Fruit fly (Drosophila melanogaster): Measurements from ENCODE around the gene CG8668.

The CG8668 gene

DNA sequence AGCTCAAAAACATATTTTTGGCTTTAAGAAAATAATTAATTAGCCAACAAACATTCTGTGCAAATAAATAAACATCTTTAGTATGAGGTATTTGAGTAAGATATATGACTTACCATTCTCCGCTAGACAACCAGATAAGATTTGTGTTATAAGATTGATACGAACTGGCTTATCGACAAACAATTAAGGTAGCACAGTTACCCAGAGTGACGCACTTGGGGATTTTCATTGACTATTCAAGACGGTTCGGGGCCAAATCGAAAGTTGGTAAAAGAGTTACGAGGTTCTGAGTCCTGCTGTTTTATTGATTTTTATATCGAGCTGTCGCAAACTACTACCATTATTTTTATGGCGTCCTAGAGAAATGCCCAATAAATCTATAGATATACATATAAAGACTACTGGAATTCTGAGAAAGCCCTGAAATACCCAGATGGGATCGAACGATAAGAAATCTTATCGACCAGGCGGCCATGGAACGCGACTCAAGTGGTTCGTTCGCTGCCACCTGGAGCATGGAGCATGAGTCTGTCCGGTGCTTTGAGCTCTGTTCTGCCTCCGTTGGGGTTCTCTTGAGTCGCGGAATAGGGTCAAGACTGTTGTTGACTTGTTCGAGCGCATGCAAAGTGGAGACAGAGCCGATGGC is 3.3 kb downstream of the CG8668 start:
- no peak for TF ChIP-seq CG14655 (GFP tag; optimal IDR thresholded peaks at IDR 0.05)
- TF ChIP-seq Pif1A (GFP tag; optimal IDR thresholded peaks at IDR 0.05), result no peak
- TF ChIP-seq fd96Ca (GFP tag; IDR thresholded peaks at IDR 0.05), result no peak
- peak; percentile 59 for TF ChIP-seq EcR (GFP tag; optimal IDR thresholded peaks at IDR 0.05)
- TF ChIP-seq rn (GFP tag; IDR thresholded peaks at IDR 0.05), result no peak
- no peak for TF ChIP-seq CG32121 (GFP tag; IDR thresholded peaks at IDR 0.05)
- no peak for TF ChIP-seq CG15710 (tag; optimal IDR thresholded peaks at IDR 0.05)
- no peak for TF ChIP-seq Ets98B (GFP tag; IDR thresholded peaks at IDR 0.05)

DNA sequence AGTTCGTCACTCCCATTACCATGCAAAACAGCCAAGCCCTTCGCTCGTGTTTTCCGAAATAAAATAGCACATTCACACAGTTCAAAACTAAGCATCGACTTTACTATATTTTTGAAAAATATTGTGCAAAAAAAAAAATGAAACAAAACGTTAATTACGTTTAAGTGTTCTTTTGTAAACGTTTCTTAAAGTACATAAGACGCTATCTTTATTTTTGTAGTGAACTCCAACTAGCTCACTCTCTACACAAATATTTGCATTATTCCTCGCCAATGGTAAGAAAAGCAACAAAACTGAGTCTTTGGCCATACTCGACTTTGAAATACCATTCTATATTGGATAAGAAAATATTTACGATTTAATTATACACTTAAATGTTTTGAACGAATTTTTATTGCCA is 3.9 kb downstream of the CG8668 start:
- TF ChIP-seq gl (tag; optimal IDR thresholded peaks at IDR 0.05), result no peak
- no peak for TF ChIP-seq rn (GFP tag; IDR thresholded peaks at IDR 0.05)

DNA sequence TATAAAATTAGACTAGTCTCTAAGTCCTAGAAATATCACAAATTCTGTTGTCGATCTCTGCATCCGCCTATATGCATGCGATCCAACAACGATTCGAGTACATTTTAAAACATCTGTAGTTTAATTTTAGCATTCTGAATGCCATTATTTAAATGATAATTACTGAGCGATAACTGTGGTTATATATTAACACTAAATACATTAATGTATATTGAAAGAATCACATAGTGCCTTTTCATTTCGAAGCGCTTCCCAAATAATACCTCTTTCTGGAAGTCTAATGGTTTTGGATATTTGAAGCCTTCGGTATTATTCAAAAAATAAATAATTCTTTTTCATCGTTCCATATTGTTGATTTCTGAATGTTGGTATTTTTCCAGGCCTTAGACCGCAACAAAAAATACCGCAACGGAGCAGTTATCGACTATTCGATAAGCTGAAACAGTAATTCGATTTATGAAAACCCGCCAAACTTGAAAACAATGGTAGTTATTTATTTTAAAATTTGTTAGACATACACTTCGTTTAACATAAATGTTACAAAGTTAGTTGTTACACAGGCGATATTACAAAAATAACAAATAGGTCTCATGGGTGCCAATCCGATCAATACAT is 7.1 kb downstream of the CG8668 start:
- no peak for TF ChIP-seq CG32121 (GFP tag; IDR thresholded peaks at IDR 0.05)

DNA sequence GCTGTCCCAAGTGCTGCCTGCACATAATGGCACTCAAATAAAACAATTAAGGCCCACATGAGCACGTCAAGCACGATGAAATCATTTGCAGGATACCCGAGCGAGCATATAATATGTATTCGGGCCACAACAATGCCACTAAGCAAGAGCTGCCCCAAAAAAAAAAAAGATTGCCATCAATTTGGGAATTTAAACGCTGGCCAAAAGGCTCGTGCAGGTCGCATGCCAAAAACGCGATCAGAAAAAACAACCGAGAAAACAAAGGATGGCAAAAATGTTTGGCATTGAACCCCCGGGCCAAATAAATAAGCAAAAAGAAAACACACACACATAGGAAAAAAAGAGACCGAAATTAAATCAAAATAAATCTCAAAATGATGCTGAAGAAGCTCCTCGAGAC is 16.0 kb downstream of the CG8668 start:
- no peak for TF ChIP-seq CG13204 (GFP tag; optimal IDR thresholded peaks at IDR 0.05)
- TF ChIP-seq CG32121 (GFP tag; IDR thresholded peaks at IDR 0.05), result no peak
- TF ChIP-seq Snoo (tag; optimal IDR thresholded peaks at IDR 0.05), result no peak
- no peak for TF ChIP-seq Pif1B (GFP tag; optimal IDR thresholded peaks at IDR 0.05)
- TF ChIP-seq fd96Ca (GFP tag; IDR thresholded peaks at IDR 0.05), result no peak
- TF ChIP-seq CG15710 (tag; optimal IDR thresholded peaks at IDR 0.05), result no peak
- no peak for TF ChIP-seq rn (GFP tag; IDR thresholded peaks at IDR 0.05)
- TF ChIP-seq Ets98B (GFP tag; IDR thresholded peaks at IDR 0.05), result no peak
- TF ChIP-seq D1 (tag; optimal IDR thresholded peaks at IDR 0.05), result no peak
- no peak for TF ChIP-seq EcR (GFP tag; optimal IDR thresholded peaks at IDR 0.05)
- no peak for TF ChIP-seq CG4496 (GFP tag; IDR thresholded peaks at IDR 0.05)

- TF ChIP-seq CG12605 (GFP tag; IDR thresholded peaks at IDR 0.05) (no peak), D1 (tag; optimal IDR thresholded peaks at IDR 0.05) (no peak), CG17806 (tag; optimal IDR thresholded peaks at IDR 0.05) (no peak), CG14655 (GFP tag; optimal IDR thresholded peaks at IDR 0.05) (no peak), fd96Ca (GFP tag; IDR thresholded peaks at IDR 0.05) (no peak), rn (GFP tag; IDR thresholded peaks at IDR 0.05) (no peak), CG13204 (GFP tag; optimal IDR thresholded peaks at IDR 0.05) (no peak), Snoo (tag; optimal IDR thresholded peaks at IDR 0.05) (no peak), gl (tag; optimal IDR thresholded peaks at IDR 0.05) (no peak), CG10348 (GFP tag; IDR thresholded peaks at IDR 0.05) (no peak), CG32121 (GFP tag; IDR thresholded peaks at IDR 0.05) (no peak), EcR (GFP tag; optimal IDR thresholded peaks at IDR 0.05) (no peak), CG4496 (GFP tag; IDR thresholded peaks at IDR 0.05) (no peak), Ets98B (GFP tag; IDR thresholded peaks at IDR 0.05) (no peak), Pif1A (GFP tag; optimal IDR thresholded peaks at IDR 0.05) (no peak), Pif1B (GFP tag; optimal IDR thresholded peaks at IDR 0.05) (no peak)
Observed at dm6 chr2L:8143947-8144346, 17.1 kb downstream of the CG8668 start, which contains the start of gene CG42762. CG42762 (minus strand) TSS chr2L:8144047.

dm6 chr2L:8145067-8145808 is 18.4 kb downstream of the CG8668 start, which contains the start of the genes CG42763 and CG43394:
CG42763 (minus strand) TSS chr2L:8145107.
CG43394 (plus strand) TSS chr2L:8145758.
- no peak for TF ChIP-seq CG14655 (GFP tag; optimal IDR thresholded peaks at IDR 0.05)
- no peak for TF ChIP-seq CG15710 (tag; optimal IDR thresholded peaks at IDR 0.05)
- no peak for TF ChIP-seq CG8301 (tag; optimal IDR thresholded peaks at IDR 0.05)
- no peak for TF ChIP-seq Snoo (tag; optimal IDR thresholded peaks at IDR 0.05)
- TF ChIP-seq CG9948 (tag; optimal IDR thresholded peaks at IDR 0.05), result no peak
- TF ChIP-seq CG10348 (GFP tag; IDR thresholded peaks at IDR 0.05), result no peak
- no peak for TF ChIP-seq Pif1B (GFP tag; optimal IDR thresholded peaks at IDR 0.05)
- no peak for TF ChIP-seq CG32121 (GFP tag; IDR thresholded peaks at IDR 0.05)
- TF ChIP-seq Pif1A (GFP tag; optimal IDR thresholded peaks at IDR 0.05), result no peak
- no peak for TF ChIP-seq CG4496 (GFP tag; IDR thresholded peaks at IDR 0.05)
- no peak for TF ChIP-seq Ets98B (GFP tag; IDR thresholded peaks at IDR 0.05)
- no peak for TF ChIP-seq fd96Ca (GFP tag; IDR thresholded peaks at IDR 0.05)
- no peak for TF ChIP-seq D1 (tag; optimal IDR thresholded peaks at IDR 0.05)
- TF ChIP-seq CG12605 (GFP tag; IDR thresholded peaks at IDR 0.05), result no peak
- TF ChIP-seq CG8159 (tag; optimal IDR thresholded peaks at IDR 0.05), result no peak
- TF ChIP-seq gl (tag; optimal IDR thresholded peaks at IDR 0.05), result no peak
- no peak for TF ChIP-seq CG34367 (tag; optimal IDR thresholded peaks at IDR 0.05)
- TF ChIP-seq rn (GFP tag; IDR thresholded peaks at IDR 0.05), result no peak

Data from whole organism, pupa.